Worm (Caenorhabditis elegans) whole organism, L1 larva: ENCODE results near the gene pals-23.
A peak's percentile ranks its signal among the peaks of the same experiment; 100 is the strongest.

Experiments
- C04F5.9 ChIP-seq: sonication (generic microtip); optimal IDR thresholded peaks from 2 replicates; lab custom pipeline; 2016; ENCODE audit warnings: missing genetic modification characterization, missing compliant biosample characterization
- C16A3.4 ChIP-seq: fragments of 150-350 bp; optimal IDR thresholded peaks from 2 replicates; lab custom pipeline; 2014; ENCODE audit warnings: missing biosample characterization, missing genetic modification characterization
- C34B4.2 ChIP-seq: sonication (generic microtip); optimal IDR thresholded peaks from 2 replicates; lab custom pipeline; 2017; ENCODE audit warnings: mild to moderate bottlenecking, missing genetic modification characterization, missing compliant biosample characterization
- ama-1 ChIP-seq: fragments of 150-350 bp; optimal IDR thresholded peaks from 2 replicates; lab custom pipeline; 2014
- ceh-8 ChIP-seq: fragments of 200-800 bp; sonication (Bioruptor generic); optimal IDR thresholded peaks from 2 replicates; lab custom pipeline; 2018; ENCODE audit warnings: mild to moderate bottlenecking, missing genetic modification characterization, moderate library complexity, missing compliant biosample characterization
- ceh-90 ChIP-seq: sonication (generic microtip); optimal IDR thresholded peaks from 2 replicates; lab custom pipeline; 2016; ENCODE audit warnings: missing genetic modification characterization, missing compliant biosample characterization
- egl-27 ChIP-seq, 2 experiments: fragments of 150-350 bp in 1 of 2; sonication (generic microtip); optimal IDR thresholded peaks; 3 replicates each; lab custom pipeline; 2017 to 2018; ENCODE audit warnings: missing biosample characterization in 2 of 2, missing genetic modification characterization in 2 of 2, missing genetic modification reagents in 2 of 2
- elt-2 ChIP-seq: sonication (generic microtip); optimal IDR thresholded peaks from 2 replicates; lab custom pipeline; 2016; ENCODE audit warnings: missing genetic modification characterization, mild to moderate bottlenecking, inconsistent platforms, missing compliant biosample characterization, missing genetic modification reagents
- elt-3 ChIP-seq, 6 experiments: fragments of 150-350 bp in 1 of 6; sonication (generic microtip); optimal IDR thresholded peaks; 2 replicates each; lab custom pipeline; 2017 to 2018; ENCODE audit warnings: missing biosample characterization in 6 of 6, missing genetic modification characterization in 6 of 6, inconsistent platforms in 1 of 6
- ets-5 ChIP-seq: fragments of 200-800 bp; sonication (Bioruptor generic); IDR thresholded peaks from 2 replicates; pipeline ENCODE4 v1.3.6; 2022; ENCODE audit warnings: missing genetic modification characterization, missing compliant biosample characterization
- fkh-4 ChIP-seq: sonication (generic microtip); optimal IDR thresholded peaks from 2 replicates; lab custom pipeline; 2016; ENCODE audit warnings: missing compliant biosample characterization, missing genetic modification characterization, borderline replicate concordance
- fkh-8 ChIP-seq: sonication (generic microtip); optimal IDR thresholded peaks from 2 replicates; lab custom pipeline; 2016; ENCODE audit warnings: mild to moderate bottlenecking, missing genetic modification characterization, missing compliant biosample characterization
- fos-1 ChIP-seq: fragments of 150-350 bp; optimal IDR thresholded peaks from 2 replicates; lab custom pipeline; 2014; ENCODE audit warnings: missing biosample characterization, missing genetic modification characterization
- grh-1 ChIP-seq: fragments of 200-800 bp; sonication (Bioruptor generic); IDR thresholded peaks from 2 replicates; pipeline ENCODE4 v1.3.6; 2022; ENCODE audit warnings: missing genetic modification reagents, missing genetic modification characterization, missing compliant biosample characterization
- irx-1 ChIP-seq: sonication (generic microtip); optimal IDR thresholded peaks from 2 replicates; lab custom pipeline; 2016; ENCODE audit warnings: missing genetic modification characterization, missing compliant biosample characterization
- jun-1 ChIP-seq: fragments of 150-350 bp; optimal IDR thresholded peaks from 2 replicates; lab custom pipeline; 2014; ENCODE audit warnings: missing biosample characterization, missing genetic modification reagents, missing genetic modification characterization
- lin-13 ChIP-seq: fragments of 150-350 bp; optimal IDR thresholded peaks from 2 replicates; lab custom pipeline; 2014; ENCODE audit warnings: missing biosample characterization, missing genetic modification reagents, missing genetic modification characterization
- lin-15B ChIP-seq: fragments of 150-350 bp; sonication (generic microtip); optimal IDR thresholded peaks from 3 replicates; lab custom pipeline; 2014; ENCODE audit warnings: missing biosample characterization, missing genetic modification characterization
- lin-35 ChIP-seq, 2 experiments: fragments of 150-350 bp; optimal IDR thresholded peaks; 2 replicates each; lab custom pipeline; 2014; ENCODE audit warnings: missing biosample characterization in 2 of 2, missing genetic modification characterization in 2 of 2, missing genetic modification reagents in 2 of 2
- lir-3 ChIP-seq: sonication (generic microtip); optimal IDR thresholded peaks from 2 replicates; lab custom pipeline; 2016; ENCODE audit warnings: mild to moderate bottlenecking, missing genetic modification characterization, moderate library complexity, missing compliant biosample characterization; ENCODE audit not compliant: poor library complexity
- mab-9 ChIP-seq: fragments of 200-800 bp; sonication (Bioruptor generic); IDR thresholded peaks from 2 replicates; pipeline ENCODE4 v1.3.6; 2022; ENCODE audit warnings: missing genetic modification reagents, missing genetic modification characterization, missing compliant biosample characterization
- mdl-1 ChIP-seq, 2 experiments: fragments of 150-350 bp; optimal IDR thresholded peaks; 2 replicates each; lab custom pipeline; 2014 to 2017; ENCODE audit warnings: missing biosample characterization in 2 of 2, missing genetic modification characterization in 2 of 2, inconsistent platforms in 1 of 2
- mef-2 ChIP-seq: fragments of 150-350 bp; optimal IDR thresholded peaks from 2 replicates; lab custom pipeline; 2014; ENCODE audit warnings: missing biosample characterization, missing genetic modification characterization
- mep-1 ChIP-seq: fragments of 150-350 bp; optimal IDR thresholded peaks from 2 replicates; lab custom pipeline; 2014; ENCODE audit warnings: missing biosample characterization, missing genetic modification characterization
- nhr-12 ChIP-seq: sonication (generic microtip); optimal IDR thresholded peaks from 2 replicates; lab custom pipeline; 2017; ENCODE audit warnings: missing biosample characterization, missing genetic modification characterization
- nhr-19 ChIP-seq: fragments of 200-800 bp; sonication (Bioruptor generic); conservative IDR thresholded peaks from 2 replicates; pipeline ENCODE4 v1.3.6; 2022; ENCODE audit warnings: missing genetic modification characterization, missing compliant biosample characterization
- nhr-47 ChIP-seq: sonication (generic microtip); optimal IDR thresholded peaks from 2 replicates; lab custom pipeline; 2016; ENCODE audit warnings: mild to moderate bottlenecking, missing genetic modification characterization, moderate library complexity, missing compliant biosample characterization
- nhr-71 ChIP-seq: sonication (generic microtip); optimal IDR thresholded peaks from 2 replicates; lab custom pipeline; 2016; ENCODE audit warnings: mild to moderate bottlenecking, missing genetic modification characterization, moderate library complexity, missing compliant biosample characterization
- nhr-84 ChIP-seq: sonication (generic microtip); optimal IDR thresholded peaks from 2 replicates; lab custom pipeline; 2017; ENCODE audit warnings: missing biosample characterization, missing genetic modification characterization
- nhr-85 ChIP-seq: sonication (generic microtip); peaks from one replicate; lab custom pipeline; 2016; ENCODE audit warnings: missing genetic modification characterization, inconsistent platforms, missing compliant biosample characterization
- nhr-90 ChIP-seq: sonication (generic microtip); optimal IDR thresholded peaks from 2 replicates; lab custom pipeline; 2016; ENCODE audit warnings: mild to moderate bottlenecking, missing genetic modification characterization, missing compliant biosample characterization; ENCODE audit not compliant: poor library complexity
- pax-3 ChIP-seq: fragments of 200-800 bp; sonication (Bioruptor generic); optimal IDR thresholded peaks from 2 replicates; lab custom pipeline; 2018; ENCODE audit warnings: mild to moderate bottlenecking, missing genetic modification characterization, moderate library complexity, missing compliant biosample characterization
- pqm-1 ChIP-seq: sonication (generic microtip); optimal IDR thresholded peaks from 3 replicates; lab custom pipeline; 2017; ENCODE audit warnings: missing biosample characterization, missing genetic modification characterization
- rnt-1 ChIP-seq: sonication (generic microtip); optimal IDR thresholded peaks from 2 replicates; lab custom pipeline; 2016; ENCODE audit warnings: mild to moderate bottlenecking, missing genetic modification characterization, moderate library complexity, missing compliant biosample characterization
- snpc-4 ChIP-seq: fragments of 150-350 bp; optimal IDR thresholded peaks from 2 replicates; lab custom pipeline; 2014; ENCODE audit warnings: missing biosample characterization, missing genetic modification characterization
- tbx-2 ChIP-seq: sonication (generic microtip); optimal IDR thresholded peaks from 2 replicates; lab custom pipeline; 2016; ENCODE audit warnings: missing genetic modification characterization, missing compliant biosample characterization
- tlp-1 ChIP-seq: fragments of 150-350 bp; optimal IDR thresholded peaks from 2 replicates; lab custom pipeline; 2014; ENCODE audit warnings: missing biosample characterization, missing genetic modification characterization
- unc-62 ChIP-seq: fragments of 150-350 bp; optimal IDR thresholded peaks from 2 replicates; lab custom pipeline; 2014; ENCODE audit warnings: missing biosample characterization, missing genetic modification reagents, missing genetic modification characterization
- vab-15 ChIP-seq: sonication (generic microtip); optimal IDR thresholded peaks from 2 replicates; lab custom pipeline; 2017; ENCODE audit warnings: missing genotype, mild to moderate bottlenecking, missing genetic modification characterization, missing compliant biosample characterization
- xbp-1 ChIP-seq: sonication (generic microtip); optimal IDR thresholded peaks from 2 replicates; lab custom pipeline; 2016; ENCODE audit warnings: missing genetic modification characterization, missing compliant biosample characterization
- zip-4 ChIP-seq: fragments of 200-800 bp; sonication (Bioruptor generic); optimal IDR thresholded peaks from 2 replicates; lab custom pipeline; 2018; ENCODE audit warnings: mild to moderate bottlenecking, missing genetic modification characterization, moderate library complexity, missing compliant biosample characterization
- ztf-11 ChIP-seq, 2 experiments: sonication (generic microtip); optimal IDR thresholded peaks; 2 replicates each; lab custom pipeline; 2016 to 2017; ENCODE audit warnings: missing genetic modification characterization in 2 of 2, missing biosample characterization in 1 of 2, missing compliant biosample characterization in 1 of 2
- ztf-4 ChIP-seq: fragments of 150-350 bp; optimal IDR thresholded peaks from 2 replicates; lab custom pipeline; 2014; ENCODE audit warnings: missing biosample characterization, missing genetic modification characterization

Gene pals-23

DNA sequence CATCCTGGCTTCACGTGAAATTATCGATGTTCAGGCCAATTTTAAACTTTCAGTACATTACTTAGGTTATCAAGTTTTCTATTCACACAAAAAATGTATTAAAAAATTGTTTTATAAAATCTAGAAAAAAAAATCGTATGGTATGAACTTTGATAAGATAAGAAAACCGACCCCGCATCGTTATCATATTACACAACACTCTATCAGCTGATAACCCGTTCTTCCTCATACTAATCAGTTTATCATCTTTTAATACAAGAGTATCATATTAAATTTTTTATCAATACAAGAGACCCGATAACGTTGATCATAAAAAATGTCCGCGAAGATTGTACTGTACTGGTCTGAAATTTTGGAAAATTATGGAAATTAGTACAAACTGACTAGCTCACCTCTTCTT is 29.6 kb downstream of the pals-23 start:
- TF ChIP-seq nhr-85 (tag; lab: Kevin White, UChicago) (peak; percentile 52), jun-1 (tag; lab: Kevin White, UChicago) (peak; percentile 93), fkh-4 (no peak), lir-3 (tag; lab: Kevin White, UChicago) (no peak), elt-2 (tag; lab: Kevin White, UChicago) (peak; percentile 100), nhr-90 (tag; lab: Kevin White, UChicago) (peak; percentile 61), tlp-1 (tag; lab: Kevin White, UChicago) (peak; percentile 92), pax-3 (tag; lab: Kevin White, UChicago) (peak; percentile 34), C34B4.2 (tag; lab: Kevin White, UChicago) (no peak), elt-3 (tag; optimal IDR thresholded peaks at IDR 0.05; lab: Kevin White, UChicago) (peak; percentile 67 to 100 (median 95)), pqm-1 (tag; lab: Kevin White, UChicago) (peak; percentile 98), nhr-19 (GFP tag; lab: Robert Waterston, UW) (peak; percentile 12; the same call in 1 of the 2 replicates), lin-35 (GFP tag; optimal IDR thresholded peaks at IDR 0.05; lab: Kevin White, UChicago) (peak in 1 of 2 experiments; percentile 62), egl-27 (tag; optimal IDR thresholded peaks at IDR 0.05; lab: Kevin White, UChicago) (peak in 1 of 2 experiments; percentile 6), lin-15B (no peak)

DNA sequence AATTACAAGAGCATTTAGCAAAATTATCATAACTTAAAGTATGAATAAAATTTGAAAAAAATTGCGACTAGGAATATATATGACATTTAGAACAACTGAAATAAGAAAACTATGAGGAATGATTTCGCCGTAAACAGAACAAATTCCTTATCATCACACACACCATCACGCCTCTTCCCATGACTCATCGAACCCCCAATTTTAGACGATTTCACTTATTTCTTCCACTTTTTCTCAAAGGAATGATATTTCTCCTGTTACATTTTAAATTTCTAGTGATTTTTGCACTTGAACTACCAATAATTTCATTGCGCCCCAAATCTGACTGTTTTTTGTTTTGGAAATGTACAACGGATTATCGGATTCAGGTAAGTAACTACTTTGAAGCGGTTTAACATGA is 32.1 kb downstream of the pals-23 start, which contains the start of the genes zig-13 and ver-1:
zig-13 (minus strand) TSS at position 101 of the 400 bp plus-strand sequence.
ver-1 (plus strand) TSS at position 180 of the 400 bp plus-strand sequence.
- TF ChIP-seq nhr-19 (GFP tag; lab: Robert Waterston, UW), result no peak
- TF ChIP-seq, all 84 proteins: peak for 0

DNA sequence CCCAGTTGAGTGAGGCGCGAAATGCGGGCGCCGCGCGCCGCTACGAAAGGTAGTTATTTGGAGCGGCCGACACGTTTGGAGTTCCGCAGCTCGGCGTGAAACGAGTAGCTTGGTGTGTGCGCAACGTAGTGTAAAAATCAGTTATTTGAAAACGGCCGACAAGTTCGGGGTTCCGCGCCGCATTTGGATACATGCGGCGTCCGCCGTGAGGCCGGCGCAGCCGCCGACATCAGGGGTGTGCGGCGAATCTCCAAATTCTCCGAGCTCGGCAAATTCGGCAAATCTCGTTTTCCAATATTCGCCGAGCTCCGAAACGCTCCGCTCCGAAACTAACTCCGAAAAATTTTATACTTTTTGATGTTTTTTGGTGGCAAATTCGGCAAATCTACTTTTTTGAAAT is 33.4 kb downstream of the pals-23 start:
- TF ChIP-seq nhr-19 (GFP tag; lab: Robert Waterston, UW) (no peak), lin-15B (no peak), fos-1 (tag; lab: Kevin White, UChicago) (no peak), tlp-1 (tag; lab: Kevin White, UChicago) (no peak), C04F5.9 (tag; lab: Kevin White, UChicago) (no peak), ceh-8 (GFP tag; lab: Kevin White, UChicago) (no peak), grh-1 (GFP tag; lab: Robert Waterston, UW) (no peak), C34B4.2 (tag; lab: Kevin White, UChicago) (no peak), tbx-2 (tag; lab: Kevin White, UChicago) (no peak), C16A3.4 (no peak), lin-35 (GFP tag; optimal IDR thresholded peaks at IDR 0.05; lab: Kevin White, UChicago) (no peak), mdl-1 (tag; optimal IDR thresholded peaks at IDR 0.05; lab: Kevin White, UChicago) (no peak), unc-62 (no peak), ztf-11 (tag; optimal IDR thresholded peaks at IDR 0.05; lab: Kevin White, UChicago) (no peak), mab-9 (GFP tag; lab: Robert Waterston, UW) (no peak), fkh-8 (tag; lab: Kevin White, UChicago) (no peak)

DNA sequence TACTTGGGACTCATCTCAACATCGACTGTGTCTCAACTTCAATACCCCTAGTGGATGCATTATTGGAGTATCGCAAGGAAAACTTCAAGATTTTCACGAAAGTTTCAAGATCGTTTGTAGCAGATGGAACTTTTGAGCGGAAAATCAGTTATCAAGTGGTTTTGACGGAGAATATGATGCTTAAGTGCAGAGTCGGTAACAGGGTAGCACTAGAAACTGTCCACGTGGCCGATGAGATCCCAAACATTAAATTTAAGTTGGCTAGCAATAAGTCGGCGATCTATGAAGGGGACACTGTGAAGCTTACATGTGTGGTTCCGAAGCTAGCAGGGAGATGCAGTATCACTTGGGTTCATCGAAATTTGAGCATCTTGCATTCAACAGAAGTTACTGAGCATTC is 34.6 kb downstream of the pals-23 start:
- TF ChIP-seq pax-3 (tag; lab: Kevin White, UChicago) (no peak), snpc-4 (tag; lab: Kevin White, UChicago) (no peak), ets-5 (no peak), ama-1 (lab: Kevin White, UChicago) (no peak), nhr-47 (no peak), mab-9 (GFP tag; lab: Robert Waterston, UW) (no peak), ztf-11 (tag; optimal IDR thresholded peaks at IDR 0.05; lab: Kevin White, UChicago) (no peak), zip-4 (GFP tag; lab: Kevin White, UChicago) (no peak), nhr-84 (tag; lab: Kevin White, UChicago) (no peak), C04F5.9 (tag; lab: Kevin White, UChicago) (no peak)

DNA sequence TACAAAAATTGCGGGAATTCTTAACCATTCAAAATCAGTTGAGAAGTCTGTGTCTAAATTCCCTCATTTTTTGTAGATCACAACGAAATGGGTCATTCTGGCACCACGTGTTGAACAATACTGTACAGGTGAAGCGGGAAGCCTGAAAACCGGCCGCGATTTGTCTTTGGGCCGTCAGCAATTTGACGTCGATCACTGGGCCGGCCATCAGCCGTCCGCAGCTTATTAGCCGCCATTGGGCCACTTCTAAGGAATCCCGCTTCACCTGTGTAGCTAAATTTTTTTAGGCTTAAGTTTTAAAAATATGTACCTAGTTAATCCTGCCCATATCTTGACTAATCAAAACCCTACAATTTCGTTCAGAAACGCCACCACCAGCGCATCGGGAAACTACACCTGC is 35.1 kb downstream of the pals-23 start:
- TF ChIP-seq rnt-1, result no peak
- TF ChIP-seq nhr-12 (tag; lab: Kevin White, UChicago), result no peak
- no peak for TF ChIP-seq C04F5.9 (tag; lab: Kevin White, UChicago)
- no peak for TF ChIP-seq nhr-85 (tag; lab: Kevin White, UChicago)
- no peak for TF ChIP-seq jun-1 (tag; lab: Kevin White, UChicago)
- no peak for TF ChIP-seq ztf-4 (tag; lab: Kevin White, UChicago)
- TF ChIP-seq mep-1 (tag; lab: Kevin White, UChicago), result no peak
- no peak for TF ChIP-seq mef-2 (tag; lab: Kevin White, UChicago)
- no peak for TF ChIP-seq lir-3 (tag; lab: Kevin White, UChicago)
- TF ChIP-seq C34B4.2 (tag; lab: Kevin White, UChicago), result no peak
- no peak for TF ChIP-seq irx-1 (tag; lab: Kevin White, UChicago)
- no peak for TF ChIP-seq vab-15 (tag; lab: Kevin White, UChicago)
- no peak for TF ChIP-seq nhr-71
- TF ChIP-seq lin-13 (GFP tag; lab: Kevin White, UChicago), result no peak
- TF ChIP-seq ceh-90 (tag; lab: Kevin White, UChicago), result no peak
- TF ChIP-seq xbp-1, result no peak
